Worm (Caenorhabditis elegans) whole organism, late embryonic: ENCODE results near the gene C25E10.16.

ENCODE experiments used
- C08G9.2 ChIP-seq: sonication (generic microtip); optimal IDR thresholded peaks from 2 replicates; lab custom pipeline; 2016; ENCODE audit warnings: mild to moderate bottlenecking, missing genetic modification characterization, moderate library complexity, missing compliant biosample characterization
- C38D4.7 ChIP-seq: fragments of 200-800 bp; sonication (Bioruptor generic); optimal IDR thresholded peaks from 2 replicates; lab custom pipeline; 2018; ENCODE audit warnings: mild to moderate bottlenecking, missing genetic modification characterization, moderate library complexity, missing compliant biosample characterization
- F13H6.1 ChIP-seq: sonication (generic microtip); optimal IDR thresholded peaks from 2 replicates; lab custom pipeline; 2016; ENCODE audit warnings: missing genetic modification characterization, missing compliant biosample characterization
- K02D7.2 ChIP-seq: sonication (generic microtip); optimal IDR thresholded peaks from 2 replicates; lab custom pipeline; 2017; ENCODE audit warnings: mild to moderate bottlenecking, missing genetic modification characterization, missing compliant biosample characterization
- K09A11.1 ChIP-seq: sonication (generic microtip); optimal IDR thresholded peaks from 2 replicates; lab custom pipeline; 2017; ENCODE audit warnings: antibody characterized with exemption, mild to moderate bottlenecking, missing genetic modification characterization, missing compliant biosample characterization; ENCODE audit not compliant: insufficient read depth
- T23F11.4 ChIP-seq: fragments of 200-800 bp; sonication (Bioruptor generic); optimal IDR thresholded peaks from 2 replicates; lab custom pipeline; 2018; ENCODE audit warnings: mild to moderate bottlenecking, missing genetic modification characterization, missing compliant biosample characterization
- ama-1 ChIP-seq: fragments of 150-350 bp; optimal IDR thresholded peaks from 2 replicates; lab custom pipeline; 2014
- ceh-14 ChIP-seq: sonication (generic microtip); optimal IDR thresholded peaks from 2 replicates; lab custom pipeline; 2016; ENCODE audit warnings: missing genotype, missing genetic modification characterization, missing compliant biosample characterization
- ceh-18 ChIP-seq: sonication (generic microtip); optimal IDR thresholded peaks from 2 replicates; lab custom pipeline; 2016; ENCODE audit warnings: missing genetic modification characterization, missing compliant biosample characterization
- ceh-22 ChIP-seq: sonication (generic microtip); optimal IDR thresholded peaks from 2 replicates; lab custom pipeline; 2017; ENCODE audit warnings: missing biosample characterization, missing genetic modification characterization
- ceh-34 ChIP-seq: sonication (generic microtip); optimal IDR thresholded peaks from 2 replicates; lab custom pipeline; 2016; ENCODE audit warnings: mild to moderate bottlenecking, missing genetic modification characterization, missing compliant biosample characterization
- ceh-48 ChIP-seq: sonication (generic microtip); optimal IDR thresholded peaks from 2 replicates; lab custom pipeline; 2016; ENCODE audit warnings: missing genetic modification characterization, inconsistent platforms, missing compliant biosample characterization
- ceh-6 ChIP-seq: fragments of 200-800 bp; sonication (Bioruptor generic); optimal IDR thresholded peaks from 2 replicates; lab custom pipeline; 2018; ENCODE audit warnings: mild to moderate bottlenecking, missing genetic modification characterization, missing compliant biosample characterization
- ceh-9 ChIP-seq: sonication (generic microtip); optimal IDR thresholded peaks from 2 replicates; lab custom pipeline; 2016; ENCODE audit warnings: mild to moderate bottlenecking, missing genetic modification characterization, inconsistent platforms, missing compliant biosample characterization
- che-1 ChIP-seq: sonication (generic microtip); optimal IDR thresholded peaks from 2 replicates; lab custom pipeline; 2016; ENCODE audit warnings: mild to moderate bottlenecking, missing genetic modification characterization, missing compliant biosample characterization
- dmd-4 ChIP-seq: sonication (generic microtip); optimal IDR thresholded peaks from 2 replicates; lab custom pipeline; 2016; ENCODE audit warnings: borderline replicate concordance, missing genetic modification characterization, missing compliant biosample characterization
- dve-1 ChIP-seq: sonication (generic microtip); optimal IDR thresholded peaks from 2 replicates; lab custom pipeline; 2017; ENCODE audit warnings: antibody characterized with exemption, mild to moderate bottlenecking, missing genetic modification characterization, missing compliant biosample characterization
- elt-4 ChIP-seq: sonication (generic microtip); optimal IDR thresholded peaks from 2 replicates; lab custom pipeline; 2016; ENCODE audit warnings: missing genetic modification characterization, missing compliant biosample characterization
- eyg-1 ChIP-seq: sonication (generic microtip); optimal IDR thresholded peaks from 2 replicates; lab custom pipeline; 2016; ENCODE audit warnings: missing genotype, missing genetic modification characterization, missing compliant biosample characterization
- fkh-6 ChIP-seq: sonication (generic microtip); optimal IDR thresholded peaks from 2 replicates; lab custom pipeline; 2016; ENCODE audit warnings: missing genetic modification characterization, missing compliant biosample characterization
- hlh-13 ChIP-seq: fragments of 200-800 bp; sonication (Bioruptor generic); optimal IDR thresholded peaks from 2 replicates; lab custom pipeline; 2018; ENCODE audit warnings: mild to moderate bottlenecking, missing genetic modification characterization, missing compliant biosample characterization
- hlh-6 ChIP-seq: sonication (generic microtip); optimal IDR thresholded peaks from 2 replicates; lab custom pipeline; 2016; ENCODE audit warnings: missing genotype, missing genetic modification characterization, missing compliant biosample characterization
- lim-6 ChIP-seq: sonication (generic microtip); optimal IDR thresholded peaks from 2 replicates; lab custom pipeline; 2016; ENCODE audit warnings: missing genetic modification characterization, missing compliant biosample characterization
- nhr-11 ChIP-seq: fragments of 150-350 bp; optimal IDR thresholded peaks from 2 replicates; lab custom pipeline; 2014; ENCODE audit warnings: missing biosample characterization, missing genetic modification characterization
- nhr-232 ChIP-seq: sonication (generic microtip); optimal IDR thresholded peaks from 2 replicates; lab custom pipeline; 2016; ENCODE audit warnings: missing genetic modification characterization, missing compliant biosample characterization
- odd-2 ChIP-seq: sonication (generic microtip); optimal IDR thresholded peaks from 2 replicates; lab custom pipeline; 2017; ENCODE audit warnings: antibody characterized with exemption, mild to moderate bottlenecking, missing genetic modification characterization, missing compliant biosample characterization
- pag-3 ChIP-seq: sonication (generic microtip); optimal IDR thresholded peaks from 2 replicates; lab custom pipeline; 2016; ENCODE audit warnings: missing compliant biosample characterization, missing genetic modification characterization, borderline replicate concordance
- pax-1 ChIP-seq: fragments of 150-350 bp; optimal IDR thresholded peaks from 2 replicates; lab custom pipeline; 2014; ENCODE audit warnings: missing biosample characterization, missing genetic modification characterization
- pha-2 ChIP-seq: sonication (generic microtip); optimal IDR thresholded peaks from 2 replicates; lab custom pipeline; 2017; ENCODE audit warnings: mild to moderate bottlenecking, missing genetic modification characterization, missing compliant biosample characterization
- pros-1 ChIP-seq: fragments of 150-350 bp; optimal IDR thresholded peaks from 2 replicates; lab custom pipeline; 2014; ENCODE audit warnings: missing biosample characterization, missing genetic modification reagents, missing genetic modification characterization
- ref-2 ChIP-seq: sonication (generic microtip); optimal IDR thresholded peaks from 2 replicates; lab custom pipeline; 2016; ENCODE audit warnings: missing genetic modification characterization, missing compliant biosample characterization
- sox-2 ChIP-seq: fragments of 200-800 bp; sonication (Bioruptor generic); IDR thresholded peaks from 2 replicates; pipeline ENCODE4 v1.3.6; 2022; ENCODE audit warnings: missing genetic modification reagents, missing genetic modification characterization, missing compliant biosample characterization
- syd-9 ChIP-seq: sonication (generic microtip); optimal IDR thresholded peaks from 2 replicates; lab custom pipeline; 2016; ENCODE audit warnings: mild to moderate bottlenecking, missing genetic modification characterization, moderate library complexity, missing compliant biosample characterization
- tbx-7 ChIP-seq: sonication (generic microtip); optimal IDR thresholded peaks from 2 replicates; lab custom pipeline; 2016; ENCODE audit warnings: missing genotype, missing genetic modification characterization, missing compliant biosample characterization
- ttx-3 ChIP-seq: sonication (generic microtip); optimal IDR thresholded peaks from 2 replicates; lab custom pipeline; 2016; ENCODE audit warnings: missing genetic modification reagents, missing genetic modification characterization, missing compliant biosample characterization
- unc-42 ChIP-seq: sonication (generic microtip); optimal IDR thresholded peaks from 2 replicates; lab custom pipeline; 2016; ENCODE audit warnings: missing genotype, missing genetic modification characterization, missing compliant biosample characterization
- unc-86 ChIP-seq: sonication (generic microtip); optimal IDR thresholded peaks from 2 replicates; lab custom pipeline; 2016; ENCODE audit warnings: missing genetic modification characterization, missing compliant biosample characterization
- zip-5 ChIP-seq: sonication (generic microtip); optimal IDR thresholded peaks from 2 replicates; lab custom pipeline; 2016; ENCODE audit warnings: missing genetic modification characterization, missing compliant biosample characterization

The C25E10.16 gene

ce11 chrV:9074360-9074834 is 15.0 kb upstream of the C25E10.16 start:
- TF ChIP-seq ceh-22 (tag; lab: Kevin White, UChicago) (no peak), ceh-48 (tag; lab: Kevin White, UChicago) (no peak), ceh-34 (tag; lab: Kevin White, UChicago) (no peak), unc-42 (no peak), ceh-6 (no peak), odd-2 (no peak), hlh-13 (no peak), K09A11.1 (no peak), hlh-6 (no peak), ama-1 (lab: Kevin White, UChicago) (no peak), ceh-14 (tag; lab: Kevin White, UChicago) (no peak), pha-2 (tag; lab: Kevin White, UChicago) (no peak), elt-4 (tag; lab: Kevin White, UChicago) (no peak), ttx-3 (tag; lab: Kevin White, UChicago) (no peak), ceh-18 (no peak), dmd-4 (tag; lab: Kevin White, UChicago) (no peak), sox-2 (GFP tag; lab: Robert Waterston, UW) (no peak), pax-1 (no peak), lim-6 (no peak)

ce11 chrV:9073322-9074038 is 14.1 kb upstream of the C25E10.16 start, which contains the start of gene oac-50:
Gene oac-50, minus strand, starts transcription at chrV:9073540.
- no peak for TF ChIP-seq zip-5 (tag; lab: Kevin White, UChicago)
- TF ChIP-seq ceh-14 (tag; lab: Kevin White, UChicago), result no peak
- TF ChIP-seq ceh-48 (tag; lab: Kevin White, UChicago), result no peak
- no peak for TF ChIP-seq ceh-34 (tag; lab: Kevin White, UChicago)
- TF ChIP-seq hlh-6, result no peak
- TF ChIP-seq ceh-9 (tag; lab: Kevin White, UChicago), result no peak
- no peak for TF ChIP-seq odd-2
- no peak for TF ChIP-seq ref-2 (tag; lab: Kevin White, UChicago)
- no peak for TF ChIP-seq T23F11.4 (GFP tag; lab: Kevin White, UChicago)
- no peak for TF ChIP-seq eyg-1
- TF ChIP-seq pag-3 (tag; lab: Kevin White, UChicago), result no peak
- TF ChIP-seq C08G9.2 (tag; lab: Kevin White, UChicago), result no peak
- no peak for TF ChIP-seq nhr-232 (tag; lab: Kevin White, UChicago)

- TF ChIP-seq pha-2 (tag; lab: Kevin White, UChicago), result no peak
Observed at ce11 chrV:9069680-9070079, 10.3 kb upstream of the C25E10.16 start, which contains the start of gene T27E4.5. Gene T27E4.5, minus strand, starts transcription at chrV:9069780.

- TF ChIP-seq C08G9.2 (tag; lab: Kevin White, UChicago), result no peak
- TF ChIP-seq F13H6.1 (tag; lab: Kevin White, UChicago), result no peak
- TF ChIP-seq hlh-13, result no peak
- no peak for TF ChIP-seq C38D4.7 (GFP tag; lab: Kevin White, UChicago)
- TF ChIP-seq, all 69 proteins: peak for 0
Observed at ce11 chrV:9067678-9068077, 8.3 kb upstream of the C25E10.16 start, which contains the start of gene fip-2. Gene fip-2, plus strand, starts transcription at chrV:9067978.

ce11 chrV:9065915-9066314 is 6.5 kb upstream of the C25E10.16 start:
- no peak for TF ChIP-seq ceh-9 (tag; lab: Kevin White, UChicago)
- TF ChIP-seq sox-2 (GFP tag; lab: Robert Waterston, UW), result no peak

ce11 chrV:9065001-9065400 is 5.6 kb upstream of the C25E10.16 start:
- TF ChIP-seq ref-2 (tag; lab: Kevin White, UChicago), result no peak
- TF ChIP-seq eyg-1, result no peak
- TF ChIP-seq dve-1 (tag; lab: Kevin White, UChicago), result no peak
- no peak for TF ChIP-seq K02D7.2
- TF ChIP-seq syd-9, result no peak
- TF ChIP-seq zip-5 (tag; lab: Kevin White, UChicago), result no peak
- no peak for TF ChIP-seq pros-1 (tag; lab: Kevin White, UChicago)
- no peak for TF ChIP-seq unc-86 (tag; lab: Kevin White, UChicago)
- TF ChIP-seq che-1 (tag; lab: Kevin White, UChicago), result no peak
- no peak for TF ChIP-seq nhr-11 (tag; lab: Kevin White, UChicago)
- TF ChIP-seq ceh-6, result no peak
- TF ChIP-seq fkh-6 (tag; lab: Kevin White, UChicago), result no peak
- TF ChIP-seq pha-2 (tag; lab: Kevin White, UChicago), result no peak
- no peak for TF ChIP-seq tbx-7
- no peak for TF ChIP-seq ceh-34 (tag; lab: Kevin White, UChicago)
- TF ChIP-seq dmd-4 (tag; lab: Kevin White, UChicago), result no peak
